Fruit fly (Drosophila melanogaster) S2 (cell line): ENCODE results near the gene CG11842.

Experiments used
- CG8478 ChIP-seq: fragments of >200 bp; optimal IDR thresholded peaks from 2 replicates; lab custom pipeline; 2018
- CTCF ChIP-seq, 2 experiments: fragments of >200 bp; optimal IDR thresholded peaks; 2 replicates each; lab custom pipeline; 2018

DNA sequence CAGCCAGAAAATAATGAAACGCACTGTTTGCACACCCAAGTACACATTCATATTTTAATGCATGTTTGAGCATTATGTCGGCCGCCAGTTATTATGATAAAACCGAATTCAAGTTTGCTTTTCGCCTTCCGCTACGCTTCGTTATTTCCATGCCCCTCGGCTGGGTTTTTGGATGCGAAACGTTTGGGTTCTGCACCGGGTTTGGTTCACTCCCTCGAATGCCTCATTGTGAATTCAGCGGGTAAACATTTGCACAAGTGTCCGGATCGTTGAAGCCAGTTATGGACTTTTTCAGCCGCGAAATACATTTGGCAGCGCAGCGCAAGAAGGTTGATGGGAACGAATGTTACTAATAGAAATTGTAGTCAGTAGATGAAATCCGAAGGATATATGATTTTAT, 18.7 kb downstream of the CG11842 start:
- TF ChIP-seq CG8478 (lab: Kevin White, UChicago), result no peak
- no peak for TF ChIP-seq CTCF (optimal IDR thresholded peaks at IDR 0.05; lab: Kevin White, UChicago)
